Fruit fly (Drosophila melanogaster) whole organism, wandering third instar larva: Measurements from ENCODE around the gene CycD.

Source experiments
- Hr83 ChIP-seq: fragments of 200-300 bp; sonication (Bioruptor generic); optimal IDR thresholded peaks from 2 replicates; lab custom pipeline; 2016; ENCODE audit warnings: missing biosample characterization, mild to moderate bottlenecking, missing genetic modification characterization, moderate library complexity; ENCODE audit not compliant: poor library complexity, severe bottlenecking
- usp ChIP-seq: fragments of >200 bp; optimal IDR thresholded peaks from 2 replicates; lab custom pipeline; 2017; ENCODE audit warnings: missing biosample characterization, missing genetic modification characterization

DNA sequence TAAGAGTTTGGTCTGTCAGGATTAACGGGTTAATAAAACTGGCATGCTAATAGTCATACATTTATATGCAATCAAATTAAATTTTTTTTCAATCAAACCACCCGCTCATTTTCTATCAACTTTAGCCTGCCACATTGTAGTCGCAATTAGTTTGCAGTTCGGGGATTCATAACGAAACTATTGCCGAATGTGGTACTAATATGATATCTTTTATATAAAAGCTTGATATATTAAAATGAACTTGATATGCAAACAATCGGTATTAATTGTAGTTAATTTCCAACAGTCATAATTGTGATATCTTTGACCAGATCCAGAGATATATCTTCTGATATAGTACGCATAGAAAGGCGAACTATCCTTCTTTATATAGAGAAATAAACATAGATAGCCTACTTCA, 43.4 kb downstream of the CycD start:
- TF ChIP-seq Hr83 (GFP tag; lab: Kevin White, UChicago): no peak
- TF ChIP-seq usp (GFP tag; lab: Kevin White, UChicago): no peak
